Fruit fly (Drosophila melanogaster): ENCODE measurements around the gene nonA-l.

nonA-l gene

DNA sequence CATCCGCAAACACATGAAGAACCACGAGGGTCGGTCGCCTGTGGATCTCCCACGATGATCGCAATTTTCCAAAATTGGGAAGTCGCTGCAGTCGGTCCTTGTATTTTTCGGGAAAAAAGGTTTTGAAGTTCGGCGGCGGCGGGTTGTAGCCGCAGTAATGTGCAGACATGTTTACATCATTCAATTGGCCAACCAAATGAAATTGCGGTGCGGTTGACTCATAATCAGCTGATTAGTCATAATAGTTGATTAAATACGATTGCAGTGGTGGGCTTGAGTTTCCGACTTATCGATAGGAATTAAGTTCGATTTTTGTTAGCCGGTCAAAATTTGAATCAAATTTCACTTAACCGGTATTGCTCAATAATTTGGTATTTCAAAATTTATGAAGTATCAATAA lies 12.1 kb downstream of the nonA-l start, which contains the start of gene CG14907 (continued):
- TF ChIP-seq CG2199 (GFP tag; IDR thresholded peaks at IDR 0.05) = no peak
- TF ChIP-seq CG34422 (GFP tag; IDR thresholded peaks at IDR 0.05) = no peak
- no peak for TF ChIP-seq CG10267 (tag; optimal IDR thresholded peaks at IDR 0.05)
- TF ChIP-seq Oaz (GFP tag; IDR thresholded peaks at IDR 0.05) = no peak
- no peak for TF ChIP-seq sens-2 (GFP tag; IDR thresholded peaks at IDR 0.05)
- no peak for TF ChIP-seq CG5245 (GFP tag; optimal IDR thresholded peaks at IDR 0.05)
- TF ChIP-seq sens (GFP tag) = peak; percentile 67
- no peak for TF ChIP-seq Ssrp (tag; optimal IDR thresholded peaks at IDR 0.05)
- no peak for TF ChIP-seq CG2120 (GFP tag; optimal IDR thresholded peaks at IDR 0.05)
- TF ChIP-seq chif (GFP tag; optimal IDR thresholded peaks at IDR 0.05) = no peak
- peak; percentile 23 for TF ChIP-seq trem (tag; optimal IDR thresholded peaks at IDR 0.05)
- no peak for TF ChIP-seq btn (GFP tag; optimal IDR thresholded peaks at IDR 0.05)
- TF ChIP-seq TFAM (GFP tag; optimal IDR thresholded peaks at IDR 0.05) = no peak
- TF ChIP-seq Rx (GFP tag; IDR thresholded peaks at IDR 0.05) = no peak
- peak; percentile 68 for TF ChIP-seq hbn (GFP tag; IDR thresholded peaks at IDR 0.05; ENCODE audit: partially characterized antibody)
- no peak for TF ChIP-seq dan (GFP tag; IDR thresholded peaks at IDR 0.05)
- no peak for TF ChIP-seq pnt (GFP tag; optimal IDR thresholded peaks at IDR 0.05)
- peak; percentile 71 for TF ChIP-seq Sry-δ (GFP tag; optimal IDR thresholded peaks at IDR 0.05)
- no peak for TF ChIP-seq Fer3 (tag; optimal IDR thresholded peaks at IDR 0.05)
- no peak for TF ChIP-seq CG13624 (GFP tag; optimal IDR thresholded peaks at IDR 0.05)
- no peak for TF ChIP-seq Usf (GFP tag; optimal IDR thresholded peaks at IDR 0.05)
- no peak for TF ChIP-seq bcd (GFP tag; optimal IDR thresholded peaks at IDR 0.05)
- TF ChIP-seq CG7928 (GFP tag; optimal IDR thresholded peaks at IDR 0.05) = no peak
- TF ChIP-seq Rfx (GFP tag; IDR thresholded peaks at IDR 0.05) = peak; percentile 25; the same call in 1 of the 2 replicates
- no peak for TF ChIP-seq z (GFP tag; IDR thresholded peaks at IDR 0.05)
- TF ChIP-seq CG6689 (GFP tag; IDR thresholded peaks at IDR 0.05) = no peak
- TF ChIP-seq CG9727 (GFP tag; optimal IDR thresholded peaks at IDR 0.05) = no peak
- TF ChIP-seq CTCF (GFP tag; optimal IDR thresholded peaks at IDR 0.05) = no peak
- no peak for TF ChIP-seq CG31441 (GFP tag; IDR thresholded peaks at IDR 0.05)
- no peak for TF ChIP-seq twi (tag; optimal IDR thresholded peaks at IDR 0.05)
- TF ChIP-seq ara (GFP tag; IDR thresholded peaks at IDR 0.05) = no peak
- no peak for TF ChIP-seq repo (GFP tag; optimal IDR thresholded peaks at IDR 0.05)
- no peak for TF ChIP-seq CG10366 (GFP tag; IDR thresholded peaks at IDR 0.05)
- TF ChIP-seq esg (GFP tag; conservative IDR thresholded peaks at IDR 0.05) = no peak
- no peak for TF ChIP-seq az2 (GFP tag; optimal IDR thresholded peaks at IDR 0.05)
- no peak for TF ChIP-seq lab (GFP tag; optimal IDR thresholded peaks at IDR 0.05)
- TF ChIP-seq crp (GFP tag; optimal IDR thresholded peaks at IDR 0.05) = peak in 1 of 2 experiments; percentile 84
- TF ChIP-seq wdn (GFP tag; IDR thresholded peaks at IDR 0.05) = no peak
- TF ChIP-seq Nf-YA (GFP tag; IDR thresholded peaks at IDR 0.05) = 0 out of 2 replicates have a peak, but pooled peaks have one; percentile 14
- no peak for TF ChIP-seq Gsc (GFP tag; IDR thresholded peaks at IDR 0.05)
- no peak for TF ChIP-seq CG31388 (GFP tag; optimal IDR thresholded peaks at IDR 0.05)
- no peak for TF ChIP-seq CG4424 (GFP tag; optimal IDR thresholded peaks at IDR 0.05)
- no peak for TF ChIP-seq Elba2 (GFP tag; optimal IDR thresholded peaks at IDR 0.05)
- no peak for TF ChIP-seq Hr51 (GFP tag; optimal IDR thresholded peaks at IDR 0.05)
- no peak for TF ChIP-seq CG11560 (tag; IDR thresholded peaks at IDR 0.05)
- no peak for TF ChIP-seq Meics (GFP tag; optimal IDR thresholded peaks at IDR 0.05)
- TF ChIP-seq Vsx1 (GFP tag; optimal IDR thresholded peaks at IDR 0.05) = no peak
- no peak for TF ChIP-seq CG8359 (GFP tag; optimal IDR thresholded peaks at IDR 0.05; ENCODE audit: borderline replicate concordance)
- no peak for TF ChIP-seq pros (GFP tag; optimal IDR thresholded peaks at IDR 0.05)
- TF ChIP-seq Bgb (GFP tag; IDR thresholded peaks at IDR 0.05; ENCODE audit: partially characterized antibody) = peak; percentile 71; the same call in 1 of the 2 replicates
- no peak for TF ChIP-seq CG32532 (GFP tag; IDR thresholded peaks at IDR 0.05)
- peak; percentile 27 for TF ChIP-seq CG1603 (tag; optimal IDR thresholded peaks at IDR 0.05)
- no peak for TF ChIP-seq Spps (tag; optimal IDR thresholded peaks at IDR 0.05)

Data from whole organism, embryonic.